Worm (Caenorhabditis elegans) whole organism, L2 larva: ENCODE measurements around the gene F52D2.12.

Experiments used
- R02D3.7 ChIP-seq: fragments of 150-350 bp; optimal IDR thresholded peaks from 2 replicates; lab custom pipeline; 2014; ENCODE audit warnings: missing biosample characterization, missing genetic modification characterization
- ZK546.5 ChIP-seq: sonication (generic microtip); optimal IDR thresholded peaks from 2 replicates; lab custom pipeline; 2017; ENCODE audit warnings: missing biosample characterization, missing genetic modification characterization
- alr-1 ChIP-seq: fragments of 150-350 bp; optimal IDR thresholded peaks from 2 replicates; lab custom pipeline; 2014; ENCODE audit warnings: missing biosample characterization, missing genetic modification characterization
- aly-2 ChIP-seq: fragments of 150-350 bp; optimal IDR thresholded peaks from 2 replicates; lab custom pipeline; 2014; ENCODE audit warnings: missing biosample characterization, missing genetic modification characterization
- ama-1 ChIP-seq: fragments of 150-350 bp; optimal IDR thresholded peaks from 2 replicates; lab custom pipeline; 2018; ENCODE audit warnings: inconsistent platforms
- blmp-1 ChIP-seq: sonication (generic microtip); optimal IDR thresholded peaks from 2 replicates; lab custom pipeline; 2017; ENCODE audit warnings: missing genetic modification characterization, mild to moderate bottlenecking, missing compliant biosample characterization, antibody characterized with exemption, moderate library complexity; ENCODE audit not compliant: insufficient read depth
- ceh-16 ChIP-seq: fragments of 150-350 bp; optimal IDR thresholded peaks from 2 replicates; lab custom pipeline; 2014; ENCODE audit warnings: missing biosample characterization, missing genetic modification characterization
- ceh-82 ChIP-seq: fragments of 150-350 bp; optimal IDR thresholded peaks from 2 replicates; lab custom pipeline; 2014; ENCODE audit warnings: missing biosample characterization, missing genetic modification characterization
- crh-2 ChIP-seq: sonication (generic microtip); optimal IDR thresholded peaks from 2 replicates; lab custom pipeline; 2017; ENCODE audit warnings: missing biosample characterization, missing genetic modification characterization
- egl-27 ChIP-seq: sonication (generic microtip); optimal IDR thresholded peaks from 3 replicates; lab custom pipeline; 2017; ENCODE audit warnings: missing biosample characterization, missing genetic modification reagents, missing genetic modification characterization
- elt-3 ChIP-seq: sonication (generic microtip); optimal IDR thresholded peaks from 2 replicates; lab custom pipeline; 2017; ENCODE audit warnings: missing biosample characterization, missing genetic modification characterization
- fos-1 ChIP-seq: fragments of 150-350 bp; optimal IDR thresholded peaks from 2 replicates; lab custom pipeline; 2014; ENCODE audit warnings: missing biosample characterization, missing genetic modification characterization
- gmeb-1 ChIP-seq: fragments of 150-350 bp; optimal IDR thresholded peaks from 2 replicates; lab custom pipeline; 2014; ENCODE audit warnings: missing biosample characterization, missing genetic modification characterization
- lin-11 ChIP-seq: fragments of 150-350 bp; sonication (generic microtip); optimal IDR thresholded peaks from 2 replicates; lab custom pipeline; 2014; ENCODE audit warnings: missing biosample characterization, missing genetic modification characterization, inconsistent platforms, mixed read lengths
- lin-39 ChIP-seq: fragments of 150-350 bp; optimal IDR thresholded peaks from 2 replicates; lab custom pipeline; 2014; ENCODE audit warnings: missing biosample characterization, missing genetic modification reagents, missing genetic modification characterization
- mab-5 ChIP-seq: fragments of 150-350 bp; optimal IDR thresholded peaks from 2 replicates; lab custom pipeline; 2014; ENCODE audit warnings: missing biosample characterization, missing genetic modification characterization
- mbf-1 ChIP-seq: sonication (generic microtip); optimal IDR thresholded peaks from 2 replicates; lab custom pipeline; 2017; ENCODE audit warnings: missing biosample characterization, missing genetic modification characterization
- mdl-1 ChIP-seq, 2 experiments: fragments of 150-350 bp in 1 of 2; sonication (generic microtip) in 1 of 2; optimal IDR thresholded peaks; 2 replicates each; lab custom pipeline; 2017; ENCODE audit warnings: missing biosample characterization in 2 of 2, missing genetic modification characterization in 2 of 2
- nhr-11 ChIP-seq: fragments of 150-350 bp; optimal IDR thresholded peaks from 2 replicates; lab custom pipeline; 2014; ENCODE audit warnings: missing biosample characterization, missing genetic modification characterization
- nhr-12 ChIP-seq: fragments of 150-350 bp; optimal IDR thresholded peaks from 2 replicates; lab custom pipeline; 2014; ENCODE audit warnings: missing biosample characterization, missing genetic modification characterization
- nhr-21 ChIP-seq: fragments of 150-350 bp; optimal IDR thresholded peaks from 2 replicates; lab custom pipeline; 2014; ENCODE audit warnings: missing biosample characterization, missing genetic modification characterization
- peb-1 ChIP-seq: fragments of 150-350 bp; optimal IDR thresholded peaks from 2 replicates; lab custom pipeline; 2014; ENCODE audit warnings: missing biosample characterization, missing genetic modification characterization
- skn-1 ChIP-seq: sonication (generic microtip); optimal IDR thresholded peaks from 2 replicates; lab custom pipeline; 2017; ENCODE audit warnings: missing biosample characterization, missing genetic modification characterization
- sma-9 ChIP-seq, 2 experiments: fragments of 150-350 bp in 1 of 2; sonication (generic microtip) in 1 of 2; optimal IDR thresholded peaks; 2 replicates each; lab custom pipeline; 2014 to 2016; ENCODE audit warnings: missing genetic modification characterization in 2 of 2, mild to moderate bottlenecking in 1 of 2, missing biosample characterization in 1 of 2, missing compliant biosample characterization in 1 of 2, missing genetic modification reagents in 1 of 2, moderate library complexity in 1 of 2
- unc-39 ChIP-seq: fragments of 150-350 bp; optimal IDR thresholded peaks from 2 replicates; lab custom pipeline; 2014; ENCODE audit warnings: missing biosample characterization, missing genetic modification characterization
- unc-55 ChIP-seq: fragments of 150-350 bp; sonication (generic microtip); optimal IDR thresholded peaks from 3 replicates; lab custom pipeline; 2014; ENCODE audit warnings: missing biosample characterization, missing genetic modification reagents, missing genetic modification characterization
- zag-1 ChIP-seq: fragments of 150-350 bp; optimal IDR thresholded peaks from 2 replicates; lab custom pipeline; 2014; ENCODE audit warnings: missing biosample characterization, missing genetic modification characterization
- ztf-1 ChIP-seq: fragments of 200-800 bp; sonication (Bioruptor generic); conservative IDR thresholded peaks from 2 replicates; pipeline ENCODE4 v1.3.6; 2022; ENCODE audit warnings: missing genetic modification characterization, missing compliant biosample characterization
- ztf-11 ChIP-seq: sonication (generic microtip); optimal IDR thresholded peaks from 2 replicates; lab custom pipeline; 2017; ENCODE audit warnings: missing biosample characterization, missing genetic modification characterization
- ztf-4 ChIP-seq: fragments of 150-350 bp; optimal IDR thresholded peaks from 2 replicates; lab custom pipeline; 2014; ENCODE audit warnings: missing biosample characterization, missing genetic modification characterization

F52D2.12 gene

ce11 chrX:2000517-2000916, 22.7 kb downstream of the F52D2.12 start:
- TF ChIP-seq ama-1 (lab: Kevin White, UChicago): no peak
- TF ChIP-seq skn-1 (tag; lab: Kevin White, UChicago): no peak
- no peak for TF ChIP-seq unc-39 (tag; lab: Kevin White, UChicago)
- TF ChIP-seq mab-5: no peak
- TF ChIP-seq aly-2 (tag; lab: Kevin White, UChicago): no peak
- TF ChIP-seq egl-27 (tag; lab: Kevin White, UChicago): no peak
- no peak for TF ChIP-seq mdl-1 (tag; optimal IDR thresholded peaks at IDR 0.05; lab: Kevin White, UChicago)
- TF ChIP-seq nhr-12 (tag; lab: Kevin White, UChicago): no peak
- no peak for TF ChIP-seq R02D3.7 (tag; lab: Kevin White, UChicago)
- no peak for TF ChIP-seq ztf-11 (tag; lab: Kevin White, UChicago)
- no peak for TF ChIP-seq nhr-21 (tag; lab: Kevin White, UChicago)
- TF ChIP-seq lin-39 (tag; lab: Kevin White, UChicago): no peak
- TF ChIP-seq ztf-4 (tag; lab: Kevin White, UChicago): no peak
- no peak for TF ChIP-seq gmeb-1
- no peak for TF ChIP-seq mbf-1 (tag; lab: Kevin White, UChicago)

- TF ChIP-seq lin-11 (tag; lab: Kevin White, UChicago): peak; percentile 6
- TF ChIP-seq ztf-1 (GFP tag; lab: Robert Waterston, UW): no peak
- TF ChIP-seq, all 48 proteins: peak for 1
Measured at ce11 chrX:2012491-2013201, 34.8 kb downstream of the F52D2.12 start, which contains the start of gene Y102A11A.9. Gene Y102A11A.9 (plus strand): TSS chrX:2013151.

DNA sequence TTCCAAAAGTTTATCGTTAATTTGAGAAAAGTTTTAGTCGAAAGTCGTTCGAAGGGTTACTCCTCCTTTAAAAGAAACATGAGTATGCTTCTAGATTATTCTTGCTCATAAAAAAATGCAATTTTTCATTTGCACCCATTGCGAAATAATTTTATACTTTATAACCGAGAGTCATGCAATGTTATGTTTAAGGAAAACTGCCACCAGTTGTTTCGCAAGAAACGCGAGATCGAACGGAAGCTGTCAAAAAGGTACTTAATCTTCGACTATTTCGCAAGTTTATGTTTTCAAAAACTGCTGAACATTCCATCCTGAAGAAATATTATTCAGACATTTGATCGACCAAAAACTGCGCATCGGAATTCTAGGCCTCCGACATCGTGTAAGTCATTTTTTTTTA, 36.1 kb downstream of the F52D2.12 start:
- peak; percentile 60 for TF ChIP-seq unc-55 (GFP tag; lab: Kevin White, UChicago)
- no peak for TF ChIP-seq nhr-11 (tag; lab: Kevin White, UChicago)

- peak; percentile 83 for TF ChIP-seq fos-1
- TF ChIP-seq ceh-16 (tag; lab: Kevin White, UChicago): no peak
- peak; percentile 27 for TF ChIP-seq sma-9 (GFP tag; optimal IDR thresholded peaks at IDR 0.05; lab: Kevin White, UChicago)
- no peak for TF ChIP-seq sma-9 (tag; optimal IDR thresholded peaks at IDR 0.05; lab: Kevin White, UChicago)
Measured at ce11 chrX:2014521-2014920, 36.7 kb downstream of the F52D2.12 start.

- TF ChIP-seq fos-1: peak; percentile 82
- peak; percentile 19 for TF ChIP-seq skn-1 (tag; lab: Kevin White, UChicago)
- TF ChIP-seq alr-1 (tag; lab: Kevin White, UChicago): no peak
Measured at ce11 chrX:2018211-2018610, 40.4 kb downstream of the F52D2.12 start.

- TF ChIP-seq elt-3 (tag; lab: Kevin White, UChicago): no peak
- TF ChIP-seq ceh-16 (tag; lab: Kevin White, UChicago): no peak
- no peak for TF ChIP-seq blmp-1
- TF ChIP-seq crh-2 (tag; lab: Kevin White, UChicago): no peak
- no peak for TF ChIP-seq peb-1 (tag; lab: Kevin White, UChicago)
- no peak for TF ChIP-seq zag-1 (tag; lab: Kevin White, UChicago)
- TF ChIP-seq ZK546.5 (tag; lab: Kevin White, UChicago): no peak
- TF ChIP-seq unc-39 (tag; lab: Kevin White, UChicago): no peak
- TF ChIP-seq skn-1 (tag; lab: Kevin White, UChicago): no peak
- no peak for TF ChIP-seq ceh-82 (tag; lab: Kevin White, UChicago)
- no peak for TF ChIP-seq R02D3.7 (tag; lab: Kevin White, UChicago)
Measured at ce11 chrX:2018848-2019247, 41.0 kb downstream of the F52D2.12 start, which contains the start of gene Y102A11A.3. Gene Y102A11A.3 (plus strand): TSS chrX:2019148.
